Fruit fly (Drosophila melanogaster): Measurements from ENCODE around the gene CG6073.
A peak's percentile ranks its signal among the peaks of the same experiment; 100 is the strongest.

CG6073 gene

DNA sequence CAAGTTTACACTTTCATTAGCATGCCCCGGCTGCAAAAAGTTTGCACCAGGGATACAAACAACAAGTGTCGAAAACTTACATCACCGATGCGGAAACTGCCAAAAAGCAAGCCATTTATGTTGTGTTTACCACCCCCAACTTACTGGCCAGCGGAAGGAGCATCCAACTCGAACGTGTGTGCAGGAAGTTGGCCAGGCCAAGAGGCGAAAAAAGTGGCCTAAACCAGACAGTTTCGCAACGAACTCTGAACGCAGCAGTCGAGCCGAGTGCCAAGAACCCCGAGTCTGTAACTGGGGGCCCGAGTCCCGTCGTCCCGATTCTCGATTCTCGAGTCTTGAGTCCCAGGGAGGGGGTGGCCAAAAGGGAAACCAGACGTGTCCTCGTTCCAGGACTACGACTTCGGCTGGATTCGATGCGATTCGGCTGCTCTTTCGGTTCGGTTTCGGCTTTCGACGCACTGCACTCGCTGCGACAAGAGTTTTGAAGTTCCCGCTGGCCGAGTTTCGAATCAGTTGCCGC lies 6.4 kb upstream of the CG6073 start (continued):
- TF ChIP-seq NC2β (GFP tag; optimal IDR thresholded peaks at IDR 0.05) (no peak), tap (tag; optimal IDR thresholded peaks at IDR 0.05) (no peak), CG18476 (GFP tag; optimal IDR thresholded peaks at IDR 0.05) (no peak), Deaf1 (tag; optimal IDR thresholded peaks at IDR 0.05) (peak; percentile 95), ewg (GFP tag; optimal IDR thresholded peaks at IDR 0.05) (no peak), eyg (GFP tag; optimal IDR thresholded peaks at IDR 0.05) (no peak), Lim3 (GFP tag; IDR thresholded peaks at IDR 0.05) (no peak), CG13894 (tag; optimal IDR thresholded peaks at IDR 0.05) (peak; percentile 84), ro (GFP tag; IDR thresholded peaks at IDR 0.05) (no peak), CG12071 (GFP tag; optimal IDR thresholded peaks at IDR 0.05) (no peak), CG13624 (GFP tag; optimal IDR thresholded peaks at IDR 0.05) (no peak), CG14860 (GFP tag; IDR thresholded peaks at IDR 0.05; ENCODE audit: partially characterized antibody) (no peak), bbx (GFP tag; IDR thresholded peaks at IDR 0.05; ENCODE audit: partially characterized antibody) (no peak), dmrt99B (tag; optimal IDR thresholded peaks at IDR 0.05) (no peak), CG8765 (GFP tag; IDR thresholded peaks at IDR 0.05) (no peak), CG9609 (GFP tag; optimal IDR thresholded peaks at IDR 0.05) (no peak), CG9727 (GFP tag; optimal IDR thresholded peaks at IDR 0.05) (no peak), Mrtf (GFP tag; IDR thresholded peaks at IDR 0.05) (no peak)

DNA sequence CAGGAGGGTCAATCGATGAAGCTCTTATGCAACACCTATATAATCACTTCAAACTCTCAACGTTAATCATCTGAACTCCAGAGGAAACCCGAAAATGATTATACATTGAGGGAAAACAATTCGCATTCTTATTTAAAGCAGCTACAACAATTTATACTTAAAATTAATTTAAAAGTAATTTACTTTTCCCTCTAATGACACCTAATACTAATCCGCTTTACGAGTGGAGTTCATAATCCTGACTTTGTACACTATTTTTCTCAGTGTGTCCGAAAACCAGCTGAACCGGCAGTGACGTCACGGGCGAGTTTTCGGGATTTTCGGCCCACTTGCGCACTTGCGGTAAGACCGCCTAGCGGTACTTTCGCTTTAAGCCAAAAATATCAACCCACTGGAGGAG lies 3.7 kb upstream of the CG6073 start:
- TF ChIP-seq Pdp1 (GFP tag; optimal IDR thresholded peaks at IDR 0.05) (peak in 1 of 2 experiments; percentile 26), HLH54F (GFP tag; optimal IDR thresholded peaks at IDR 0.05) (no peak)

- TF ChIP-seq CG4360 (GFP tag; IDR thresholded peaks at IDR 0.05) (no peak), CG13624 (GFP tag; optimal IDR thresholded peaks at IDR 0.05) (no peak), CG2199 (GFP tag; IDR thresholded peaks at IDR 0.05) (no peak), Fer2 (tag; optimal IDR thresholded peaks at IDR 0.05) (no peak)
These were observed 2.5 kb upstream of the CG6073 start, which contains the start of gene CG34129 for dm6 chr3R:26191105-26191504. Gene CG34129, minus strand, starts transcription at chr3R:26191205.

dm6 chr3R:26189877-26190276 lies 1.3 kb upstream of the CG6073 start, which contains the start of gene CG34130:
Gene CG34130, minus strand, starts transcription at chr3R:26189977.
- TF ChIP-seq zf30C (GFP tag; optimal IDR thresholded peaks at IDR 0.05) (no peak), Bgb (GFP tag; IDR thresholded peaks at IDR 0.05; ENCODE audit: partially characterized antibody) (no peak), NC2α (GFP tag; optimal IDR thresholded peaks at IDR 0.05) (no peak), pnt (GFP tag; optimal IDR thresholded peaks at IDR 0.05) (no peak), ash1 (GFP tag; optimal IDR thresholded peaks at IDR 0.05) (no peak), eve (GFP tag; optimal IDR thresholded peaks at IDR 0.05) (no peak), CG10565 (GFP tag; optimal IDR thresholded peaks at IDR 0.05) (no peak), CG3847 (GFP tag; IDR thresholded peaks at IDR 0.05) (no peak), CG30403 (GFP tag; optimal IDR thresholded peaks at IDR 0.05) (no peak), inv (GFP tag; IDR thresholded peaks at IDR 0.05; ENCODE audit: partially characterized antibody) (no peak), CG31365 (tag; optimal IDR thresholded peaks at IDR 0.05) (no peak), Scr (GFP tag; IDR thresholded peaks at IDR 0.05; ENCODE audit: partially characterized antibody) (no peak), pan (optimal IDR thresholded peaks at IDR 0.05) (no peak), pan (GFP tag; optimal IDR thresholded peaks at IDR 0.05 in 1 of 2, IDR thresholded peaks at IDR 0.05 in 1 of 2) (no peak), CG18476 (GFP tag; optimal IDR thresholded peaks at IDR 0.05) (no peak), NfI (GFP tag; optimal IDR thresholded peaks at IDR 0.05) (no peak), CG10979 (tag; optimal IDR thresholded peaks at IDR 0.05) (no peak), CoRest (tag; optimal IDR thresholded peaks at IDR 0.05) (no peak), Abd-B (GFP tag; optimal IDR thresholded peaks at IDR 0.05) (no peak), CG9215 (GFP tag; IDR thresholded peaks at IDR 0.05) (no peak), pzg (GFP tag; optimal IDR thresholded peaks at IDR 0.05) (no peak)
